Fruit fly (Drosophila melanogaster) whole organism, embryonic: Measurements from ENCODE around the gene CG33332.

Source experiments
- Atf6 ChIP-seq: fragments of 200-800 bp; sonication (Bioruptor generic); IDR thresholded peaks from 2 replicates; pipeline ENCODE4 v1.3.6; 2022; ENCODE audit warnings: missing biosample characterization, missing genetic modification characterization
- Bdp1 ChIP-seq: fragments of 200-800 bp; sonication (Bioruptor generic); optimal IDR thresholded peaks from 3 replicates; lab custom pipeline; 2016; ENCODE audit warnings: missing biosample characterization, missing genetic modification characterization
- CG10274 ChIP-seq: fragments of 200-800 bp; sonication (Bioruptor generic); optimal IDR thresholded peaks from 3 replicates; lab custom pipeline; 2017; ENCODE audit warnings: missing biosample characterization, mild to moderate bottlenecking, missing genetic modification characterization
- CG12071 ChIP-seq: fragments of 200-800 bp; sonication (Bioruptor generic); optimal IDR thresholded peaks from 3 replicates; lab custom pipeline; 2018; ENCODE audit warnings: missing biosample characterization, mild to moderate bottlenecking, missing genetic modification characterization
- CG12104 ChIP-seq: fragments of 200-800 bp; sonication (Bioruptor generic); optimal IDR thresholded peaks from 3 replicates; lab custom pipeline; 2016; ENCODE audit warnings: missing biosample characterization, missing genetic modification characterization
- CG13296 ChIP-seq: fragments of 200-800 bp; sonication (Bioruptor generic); optimal IDR thresholded peaks from 3 replicates; lab custom pipeline; 2018; ENCODE audit warnings: missing biosample characterization, mild to moderate bottlenecking, missing genetic modification characterization
- CG13424 ChIP-seq: fragments of 200-800 bp; sonication (Bioruptor generic); optimal IDR thresholded peaks from 2 replicates; lab custom pipeline; 2019; ENCODE audit warnings: missing biosample characterization, mild to moderate bottlenecking, missing genetic modification characterization, moderate library complexity
- CG13624 ChIP-seq: fragments of 200-800 bp; sonication (Bioruptor generic); optimal IDR thresholded peaks from 2 replicates; lab custom pipeline; 2016; ENCODE audit warnings: missing biosample characterization, missing genetic modification characterization
- CG15269 ChIP-seq: fragments of 200-800 bp; sonication (Bioruptor generic); optimal IDR thresholded peaks from 2 replicates; lab custom pipeline; 2018; ENCODE audit warnings: missing biosample characterization, mild to moderate bottlenecking, missing genetic modification characterization, moderate library complexity
- CG1647 ChIP-seq: fragments of 200-800 bp; sonication (Bioruptor generic); optimal IDR thresholded peaks from 3 replicates; lab custom pipeline; 2016; ENCODE audit warnings: missing biosample characterization, missing genetic modification characterization
- CG16779 ChIP-seq: fragments of 200-800 bp; sonication (Bioruptor generic); IDR thresholded peaks from 2 replicates; pipeline ENCODE4 v1.3.6; 2022; ENCODE audit warnings: missing biosample characterization, missing genetic modification characterization
- CG17359 ChIP-seq: fragments of 200-800 bp; sonication (Bioruptor generic); optimal IDR thresholded peaks from 3 replicates; lab custom pipeline; 2018; ENCODE audit warnings: missing biosample characterization, mild to moderate bottlenecking, missing genetic modification characterization, moderate library complexity
- CG17385 ChIP-seq: fragments of 200-800 bp; sonication (Bioruptor generic); optimal IDR thresholded peaks from 3 replicates; lab custom pipeline; 2018; ENCODE audit warnings: missing biosample characterization, mild to moderate bottlenecking, missing genetic modification characterization
- CG31365 ChIP-seq: fragments of 200-800 bp; sonication (Bioruptor generic); optimal IDR thresholded peaks from 2 replicates; lab custom pipeline; 2018; ENCODE audit warnings: missing biosample characterization, mild to moderate bottlenecking, missing genetic modification characterization
- CG31388 ChIP-seq: fragments of 200-800 bp; sonication (Bioruptor generic); optimal IDR thresholded peaks from 2 replicates; lab custom pipeline; 2016; ENCODE audit warnings: missing biosample characterization, missing genetic modification characterization
- CG32767 ChIP-seq: fragments of 200-800 bp; sonication (Bioruptor generic); IDR thresholded peaks from 2 replicates; pipeline ENCODE4 v1.3.6; 2022; ENCODE audit warnings: missing biosample characterization, missing genetic modification characterization
- CG34224 ChIP-seq: fragments of 200-800 bp; sonication (Bioruptor generic); IDR thresholded peaks from 3 replicates; pipeline ENCODE4 v1.3.6; 2022; ENCODE audit warnings: missing biosample characterization, missing genetic modification characterization; ENCODE audit not compliant: partially characterized antibody
- CG34376 ChIP-seq: fragments of 200-800 bp; sonication (Bioruptor generic); optimal IDR thresholded peaks from 2 replicates; lab custom pipeline; 2018; ENCODE audit warnings: missing biosample characterization, mild to moderate bottlenecking, missing genetic modification characterization
- CG4424 ChIP-seq: fragments of 200-800 bp; sonication (Bioruptor generic); optimal IDR thresholded peaks from 3 replicates; lab custom pipeline; 2016; ENCODE audit warnings: missing biosample characterization, missing genetic modification characterization
- CG6683 ChIP-seq: fragments of 200-800 bp; sonication (Bioruptor generic); optimal IDR thresholded peaks from 2 replicates; lab custom pipeline; 2017; ENCODE audit warnings: missing biosample characterization, mild to moderate bottlenecking, missing genetic modification characterization, missing genetic modification reagents
- CG6765 ChIP-seq: fragments of 200-800 bp; sonication (Bioruptor generic); optimal IDR thresholded peaks from 3 replicates; lab custom pipeline; 2017; ENCODE audit warnings: missing biosample characterization, mild to moderate bottlenecking, missing genetic modification characterization
- CG6813 ChIP-seq: fragments of 200-800 bp; sonication (Bioruptor generic); optimal IDR thresholded peaks from 2 replicates; lab custom pipeline; 2017; ENCODE audit warnings: missing biosample characterization, missing genetic modification characterization, mild to moderate bottlenecking, moderate library complexity, missing genetic modification reagents
- CG7556 ChIP-seq: fragments of 200-800 bp; sonication (Bioruptor generic); optimal IDR thresholded peaks from 2 replicates; lab custom pipeline; 2017; ENCODE audit warnings: missing biosample characterization, mild to moderate bottlenecking, missing genetic modification characterization
- CG8290 ChIP-seq, 3 experiments: fragments of 200-800 bp; sonication (Bioruptor generic); optimal IDR thresholded peaks; 2 replicates each; lab custom pipeline; 2016 to 2019; ENCODE audit warnings: missing biosample characterization in 3 of 3, missing genetic modification characterization in 3 of 3, mild to moderate bottlenecking in 2 of 3, moderate library complexity in 1 of 3
- CG9817 ChIP-seq: fragments of 200-800 bp; sonication (Bioruptor generic); optimal IDR thresholded peaks from 2 replicates; lab custom pipeline; 2018; ENCODE audit warnings: missing biosample characterization, mild to moderate bottlenecking, missing genetic modification characterization, moderate library complexity
- CoRest ChIP-seq: fragments of 200-800 bp; sonication (Bioruptor generic); optimal IDR thresholded peaks from 3 replicates; lab custom pipeline; 2018; ENCODE audit warnings: missing biosample characterization, mild to moderate bottlenecking, missing genetic modification characterization, moderate library complexity
- Fer2 ChIP-seq: fragments of 200-800 bp; sonication (Bioruptor generic); optimal IDR thresholded peaks from 2 replicates; lab custom pipeline; 2018; ENCODE audit warnings: missing biosample characterization, mild to moderate bottlenecking, missing genetic modification characterization, moderate library complexity
- Hand ChIP-seq: fragments of 200-800 bp; sonication (Bioruptor generic); optimal IDR thresholded peaks from 2 replicates; lab custom pipeline; 2017; ENCODE audit warnings: mild to moderate bottlenecking, missing biosample characterization, missing genetic modification reagents, missing genetic modification characterization
- Hr78 ChIP-seq, 2 experiments: fragments of 200-800 bp in 1 of 2; fragments of >200 bp in 1 of 2; sonication (Bioruptor generic) in 1 of 2; optimal IDR thresholded peaks; 2 replicates each; lab custom pipeline; 2017 to 2019; ENCODE audit warnings: missing biosample characterization in 2 of 2, missing genetic modification characterization in 2 of 2, mild to moderate bottlenecking in 1 of 2, moderate library complexity in 1 of 2
- Lhr ChIP-seq: fragments of 200-800 bp; sonication (Bioruptor generic); optimal IDR thresholded peaks from 3 replicates; lab custom pipeline; 2017; ENCODE audit warnings: mild to moderate bottlenecking, missing biosample characterization, missing genetic modification reagents, missing genetic modification characterization
- Rfx ChIP-seq: fragments of 200-800 bp; sonication (Bioruptor generic); IDR thresholded peaks from 2 replicates; pipeline ENCODE4 v1.3.6; 2022; ENCODE audit warnings: missing biosample characterization, missing genetic modification characterization
- bsh ChIP-seq, 2 experiments: fragments of 200-800 bp; sonication (Bioruptor generic); optimal IDR thresholded peaks; 2 replicates each; lab custom pipeline; 2017 to 2018; ENCODE audit warnings: mild to moderate bottlenecking in 2 of 2, missing biosample characterization in 2 of 2, missing genetic modification characterization in 2 of 2, moderate library complexity in 1 of 2
- cad ChIP-seq: fragments of >200 bp; optimal IDR thresholded peaks from 2 replicates; lab custom pipeline; 2017; ENCODE audit warnings: missing biosample characterization, missing genetic modification characterization
- corto ChIP-seq: fragments of 200-800 bp; sonication (Bioruptor generic); optimal IDR thresholded peaks from 2 replicates; lab custom pipeline; 2016; ENCODE audit warnings: missing biosample characterization, mild to moderate bottlenecking, missing genetic modification characterization, moderate library complexity
- dysf ChIP-seq: fragments of 200-800 bp; sonication (Bioruptor generic); IDR thresholded peaks from 3 replicates; pipeline ENCODE4 v1.3.6; 2022; ENCODE audit warnings: missing biosample characterization, missing genetic modification characterization
- ewg ChIP-seq: fragments of 200-800 bp; sonication (Bioruptor generic); optimal IDR thresholded peaks from 3 replicates; lab custom pipeline; 2017; ENCODE audit warnings: mild to moderate bottlenecking, missing biosample characterization, missing genetic modification reagents, missing genetic modification characterization
- fd64A ChIP-seq: fragments of 200-800 bp; sonication (Bioruptor generic); optimal IDR thresholded peaks from 3 replicates; lab custom pipeline; 2018; ENCODE audit warnings: missing biosample characterization, mild to moderate bottlenecking, missing genetic modification characterization
- fd96Cb ChIP-seq: fragments of 200-800 bp; sonication (Bioruptor generic); optimal IDR thresholded peaks from 2 replicates; lab custom pipeline; 2018; ENCODE audit warnings: missing biosample characterization, mild to moderate bottlenecking, missing genetic modification characterization, moderate library complexity
- ind ChIP-seq: fragments of 200-800 bp; sonication (Bioruptor generic); optimal IDR thresholded peaks from 3 replicates; lab custom pipeline; 2016; ENCODE audit warnings: missing biosample characterization, missing genetic modification characterization
- kah ChIP-seq: fragments of 200-800 bp; sonication (Bioruptor generic); optimal IDR thresholded peaks from 2 replicates; lab custom pipeline; 2018; ENCODE audit warnings: missing biosample characterization, mild to moderate bottlenecking, missing genetic modification characterization
- nmo ChIP-seq: fragments of 200-800 bp; sonication (Bioruptor generic); optimal IDR thresholded peaks from 2 replicates; lab custom pipeline; 2018; ENCODE audit warnings: missing biosample characterization, mild to moderate bottlenecking, missing genetic modification characterization, moderate library complexity
- repo ChIP-seq: fragments of 200-800 bp; sonication (Bioruptor generic); optimal IDR thresholded peaks from 2 replicates; lab custom pipeline; 2016; ENCODE audit warnings: missing biosample characterization, missing genetic modification characterization
- scrt ChIP-seq: fragments of 200-800 bp; sonication (Bioruptor generic); optimal IDR thresholded peaks from 2 replicates; lab custom pipeline; 2018; ENCODE audit warnings: missing biosample characterization, mild to moderate bottlenecking, missing genetic modification characterization, moderate library complexity
- sug ChIP-seq: fragments of 200-800 bp; optimal IDR thresholded peaks from 2 replicates; lab custom pipeline; 2019; ENCODE audit warnings: missing biosample characterization, mild to moderate bottlenecking, missing genetic modification characterization, moderate library complexity
- unpg ChIP-seq: fragments of 200-800 bp; sonication (Bioruptor generic); optimal IDR thresholded peaks from 3 replicates; lab custom pipeline; 2018; ENCODE audit warnings: missing biosample characterization, mild to moderate bottlenecking, missing genetic modification characterization, moderate library complexity
- usp ChIP-seq: fragments of >200 bp; optimal IDR thresholded peaks from 2 replicates; lab custom pipeline; 2017; ENCODE audit warnings: missing biosample characterization, missing genetic modification characterization

Gene CG33332

dm6 chr3R:14873345-14873744, 12.9 kb upstream of the CG33332 start (continued):
- TF ChIP-seq CG34224 (GFP tag; lab: Robert Waterston, UW) (no peak), CG4424 (GFP tag; lab: Kevin White, UChicago) (peak; percentile 59), CG12071 (GFP tag; lab: Kevin White, UChicago) (no peak), kah (GFP tag; lab: Kevin White, UChicago) (no peak), CG31365 (no peak), ewg (GFP tag; lab: Kevin White, UChicago) (no peak), scrt (GFP tag; lab: Kevin White, UChicago) (peak; percentile 100), usp (GFP tag; lab: Kevin White, UChicago) (no peak), CG16779 (no peak), CG31388 (no peak), CG6683 (GFP tag; lab: Kevin White, UChicago) (no peak), CG6813 (GFP tag; lab: Kevin White, UChicago) (no peak), Rfx (GFP tag; lab: Robert Waterston, UW) (0 out of 2 replicates have a peak, but pooled peaks have one; percentile 4), Bdp1 (GFP tag; lab: Kevin White, UChicago) (no peak)

DNA sequence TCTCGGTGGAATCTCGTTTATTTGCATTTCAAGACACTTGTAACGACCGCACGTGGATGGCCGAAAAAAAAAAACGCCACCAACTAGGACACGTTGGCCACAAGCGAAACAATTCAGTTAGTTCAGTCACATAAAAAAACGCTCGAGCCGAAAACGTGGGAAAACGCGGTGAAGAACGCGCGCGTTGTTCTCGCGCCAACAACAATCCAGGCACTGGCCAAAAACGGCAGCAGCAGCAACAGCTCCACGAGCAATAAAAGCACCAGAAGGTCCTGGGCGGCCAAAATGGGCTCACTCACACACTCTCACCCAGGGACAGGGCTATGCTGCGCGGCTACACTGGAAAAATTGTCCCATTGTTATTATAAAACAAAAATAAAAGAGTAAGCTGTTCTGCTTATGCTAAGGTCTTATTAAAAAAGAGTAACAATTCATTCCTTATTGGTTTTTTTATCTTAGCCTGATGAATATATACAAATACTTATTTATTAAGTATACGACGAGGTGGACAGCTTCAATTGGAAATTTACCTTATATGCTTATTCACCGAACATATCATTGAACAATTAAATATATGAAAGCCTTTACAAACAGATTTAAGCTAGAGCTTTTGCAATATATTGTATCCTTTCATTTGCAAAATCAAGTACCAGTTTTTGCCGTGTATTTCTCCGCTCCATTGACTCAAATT, 10.8 kb upstream of the CG33332 start, which contains the start of gene btsz:
Gene btsz (minus strand): TSS at position 215 of the 691 bp plus-strand sequence.
- TF ChIP-seq bsh (GFP tag; optimal IDR thresholded peaks at IDR 0.05; lab: Kevin White, UChicago), result no peak
- peak; percentile 59 for TF ChIP-seq CoRest (tag; lab: Kevin White, UChicago)
- peak; percentile 47; the same call in 2 of the 3 replicates for TF ChIP-seq dysf (GFP tag; lab: Robert Waterston, UW)
- TF ChIP-seq Hand (GFP tag; lab: Kevin White, UChicago), result peak; percentile 69
- TF ChIP-seq CG17359 (tag; lab: Kevin White, UChicago), result peak; percentile 32
- TF ChIP-seq CG7556 (GFP tag; lab: Kevin White, UChicago), result peak; percentile 86
- TF ChIP-seq CG1647 (GFP tag; lab: Kevin White, UChicago), result no peak
- no peak for TF ChIP-seq CG32767 (GFP tag; lab: Robert Waterston, UW)
- no peak for TF ChIP-seq repo (GFP tag; lab: Kevin White, UChicago)
- no peak for TF ChIP-seq corto (GFP tag; lab: Kevin White, UChicago)
- peak; percentile 44 for TF ChIP-seq ind (GFP tag; lab: Kevin White, UChicago)
- peak; percentile 19 for TF ChIP-seq Fer2 (tag; lab: Kevin White, UChicago)
- peak; percentile 57 for TF ChIP-seq scrt (GFP tag; lab: Kevin White, UChicago)
- TF ChIP-seq Atf6 (GFP tag; lab: Robert Waterston, UW), result 0 out of 2 replicates have a peak, but pooled peaks have one; percentile 16
- TF ChIP-seq CG9817 (tag; lab: Kevin White, UChicago), result peak; percentile 13
- TF ChIP-seq CG31365, result no peak
- TF ChIP-seq kah (GFP tag; lab: Kevin White, UChicago), result no peak
- no peak for TF ChIP-seq Lhr
- TF ChIP-seq CG6765 (GFP tag; lab: Kevin White, UChicago), result peak; percentile 46
- TF ChIP-seq unpg, result peak; percentile 5
- peak; percentile 9 for TF ChIP-seq CG10274 (GFP tag; lab: Kevin White, UChicago)
- TF ChIP-seq CG12104, result peak; percentile 35
- peak; percentile 6 for TF ChIP-seq CG13624 (GFP tag; lab: Kevin White, UChicago)
- peak; percentile 53 for TF ChIP-seq CG15269 (tag; lab: Kevin White, UChicago)
- peak; percentile 58 for TF ChIP-seq sug (tag; lab: Kevin White, UChicago)
- no peak for TF ChIP-seq fd64A
- TF ChIP-seq fd96Cb (tag; lab: Kevin White, UChicago), result no peak
- TF ChIP-seq CG8290 (GFP tag; optimal IDR thresholded peaks at IDR 0.05; lab: Kevin White, UChicago), result no peak
- TF ChIP-seq CG8290 (tag; optimal IDR thresholded peaks at IDR 0.05; lab: Kevin White, UChicago), result no peak
- TF ChIP-seq nmo (GFP tag; lab: Kevin White, UChicago), result peak; percentile 26
- peak; percentile 54 for TF ChIP-seq CG13424 (tag; lab: Kevin White, UChicago)
- no peak for TF ChIP-seq cad (GFP tag; lab: Kevin White, UChicago)
- peak; percentile 38 for TF ChIP-seq CG17385 (GFP tag; lab: Kevin White, UChicago)
- peak; percentile 75 for TF ChIP-seq CG34376 (GFP tag; lab: Kevin White, UChicago)
- TF ChIP-seq CG13296, result peak; percentile 64
- TF ChIP-seq Hr78 (GFP tag; optimal IDR thresholded peaks at IDR 0.05; lab: Kevin White, UChicago), result no peak
